Worm (Caenorhabditis elegans) whole organism, mixed stage, embryonic: ENCODE measurements around the gene F28H6.4.
A peak's percentile ranks its signal among the peaks of the same experiment; 100 is the strongest.

Experiments used
- M03D4.4 ChIP-seq: sonication (generic microtip); optimal IDR thresholded peaks from 2 replicates; lab custom pipeline; 2017; ENCODE audit warnings: mild to moderate bottlenecking, missing genetic modification characterization, missing compliant biosample characterization
- blmp-1 ChIP-seq: fragments of 150-350 bp; optimal IDR thresholded peaks from 2 replicates; lab custom pipeline; 2014; ENCODE audit warnings: missing biosample characterization, missing genetic modification characterization
- ceh-39 ChIP-seq: fragments of 150-350 bp; optimal IDR thresholded peaks from 2 replicates; lab custom pipeline; 2014; ENCODE audit warnings: missing biosample characterization, missing genetic modification characterization
- ceh-43 ChIP-seq: fragments of 200-800 bp; sonication (Bioruptor generic); optimal IDR thresholded peaks from 2 replicates; lab custom pipeline; 2018; ENCODE audit warnings: mild to moderate bottlenecking, missing genetic modification characterization, moderate library complexity, missing compliant biosample characterization
- ceh-83 ChIP-seq: fragments of 200-800 bp; sonication (Bioruptor generic); optimal IDR thresholded peaks from 2 replicates; lab custom pipeline; 2018; ENCODE audit warnings: mild to moderate bottlenecking, missing genetic modification characterization, missing compliant biosample characterization
- ces-1 ChIP-seq: fragments of 150-350 bp; optimal IDR thresholded peaks from 2 replicates; lab custom pipeline; 2014; ENCODE audit warnings: missing biosample characterization, missing genetic modification reagents, missing genetic modification characterization
- cnd-1 ChIP-seq: fragments of 200-800 bp; sonication (Bioruptor generic); optimal IDR thresholded peaks from 2 replicates; lab custom pipeline; 2018; ENCODE audit warnings: mild to moderate bottlenecking, missing genetic modification characterization, missing compliant biosample characterization
- drap-1 ChIP-seq: fragments of 200-800 bp; sonication (Bioruptor generic); optimal IDR thresholded peaks from 3 replicates; lab custom pipeline; 2018; ENCODE audit warnings: mild to moderate bottlenecking, missing genetic modification characterization, missing compliant biosample characterization
- elt-1 ChIP-seq: sonication (generic microtip); optimal IDR thresholded peaks from 2 replicates; lab custom pipeline; 2017; ENCODE audit warnings: missing genetic modification characterization, mild to moderate bottlenecking, missing compliant biosample characterization, antibody characterized with exemption, moderate library complexity, borderline replicate concordance; ENCODE audit not compliant: insufficient read depth
- flh-1 ChIP-seq: fragments of 200-800 bp; sonication (Bioruptor generic); optimal IDR thresholded peaks from 2 replicates; lab custom pipeline; 2018; ENCODE audit warnings: mild to moderate bottlenecking, missing genetic modification characterization, moderate library complexity, missing compliant biosample characterization
- ham-2 ChIP-seq: fragments of 200-800 bp; sonication (Bioruptor generic); optimal IDR thresholded peaks from 2 replicates; lab custom pipeline; 2018; ENCODE audit warnings: mild to moderate bottlenecking, missing genetic modification characterization, missing compliant biosample characterization
- hlh-1 ChIP-seq: fragments of 150-350 bp; optimal IDR thresholded peaks from 2 replicates; lab custom pipeline; 2014; ENCODE audit warnings: missing biosample characterization, missing genetic modification reagents, missing genetic modification characterization
- lin-13 ChIP-seq: fragments of 150-350 bp; optimal IDR thresholded peaks from 2 replicates; lab custom pipeline; 2014; ENCODE audit warnings: missing biosample characterization, missing genetic modification characterization
- lin-32 ChIP-seq: fragments of 200-800 bp; sonication (Bioruptor generic); optimal IDR thresholded peaks from 2 replicates; lab custom pipeline; 2018; ENCODE audit warnings: mild to moderate bottlenecking, missing genetic modification characterization, missing compliant biosample characterization
- lsy-2 ChIP-seq: fragments of 150-350 bp; optimal IDR thresholded peaks from 2 replicates; lab custom pipeline; 2014; ENCODE audit warnings: missing biosample characterization, missing genetic modification characterization
- mab-5 ChIP-seq: fragments of 150-350 bp; optimal IDR thresholded peaks from 2 replicates; lab custom pipeline; 2014; ENCODE audit warnings: missing biosample characterization, missing genetic modification characterization
- mep-1 ChIP-seq: fragments of 150-350 bp; optimal IDR thresholded peaks from 2 replicates; lab custom pipeline; 2017; ENCODE audit warnings: missing biosample characterization, missing genetic modification reagents, missing genetic modification characterization, inconsistent platforms
- mls-2 ChIP-seq: sonication (generic microtip); optimal IDR thresholded peaks from 2 replicates; lab custom pipeline; 2016; ENCODE audit warnings: mild to moderate bottlenecking, missing genetic modification characterization, moderate library complexity, missing compliant biosample characterization
- nhr-12 ChIP-seq: fragments of 150-350 bp; optimal IDR thresholded peaks from 2 replicates; lab custom pipeline; 2014; ENCODE audit warnings: missing biosample characterization, missing genetic modification characterization
- nhr-2 ChIP-seq: fragments of 150-350 bp; optimal IDR thresholded peaks from 2 replicates; lab custom pipeline; 2014; ENCODE audit warnings: missing biosample characterization, missing genetic modification characterization
- nhr-237 ChIP-seq: fragments of 150-350 bp; optimal IDR thresholded peaks from 2 replicates; lab custom pipeline; 2014; ENCODE audit warnings: missing biosample characterization, missing genetic modification characterization
- nhr-28 ChIP-seq: fragments of 150-350 bp; optimal IDR thresholded peaks from 2 replicates; lab custom pipeline; 2014; ENCODE audit warnings: missing biosample characterization, missing genetic modification characterization
- nhr-76 ChIP-seq: sonication (generic microtip); optimal IDR thresholded peaks from 2 replicates; lab custom pipeline; 2017; ENCODE audit warnings: missing biosample characterization, missing genetic modification characterization
- pha-4 ChIP-seq: fragments of 150-350 bp; optimal IDR thresholded peaks from 2 replicates; lab custom pipeline; 2018; ENCODE audit warnings: missing biosample characterization, missing genetic modification reagents, missing genetic modification characterization
- sem-2 ChIP-seq: fragments of 200-800 bp; sonication (Bioruptor generic); optimal IDR thresholded peaks from 2 replicates; lab custom pipeline; 2018; ENCODE audit warnings: mild to moderate bottlenecking, missing genetic modification characterization, missing compliant biosample characterization
- snpc-4 ChIP-seq: fragments of 150-350 bp; optimal IDR thresholded peaks from 2 replicates; lab custom pipeline; 2014; ENCODE audit warnings: missing biosample characterization, missing genetic modification characterization
- sptf-1 ChIP-seq: sonication (generic microtip); optimal IDR thresholded peaks from 2 replicates; lab custom pipeline; 2017; ENCODE audit warnings: mild to moderate bottlenecking, missing genetic modification characterization, moderate library complexity, missing compliant biosample characterization
- unc-120 ChIP-seq: sonication (generic microtip); optimal IDR thresholded peaks from 2 replicates; lab custom pipeline; 2017; ENCODE audit warnings: missing genetic modification characterization, missing compliant biosample characterization; ENCODE audit not compliant: poor library complexity, severe bottlenecking
- unc-39 ChIP-seq: fragments of 150-350 bp; optimal IDR thresholded peaks from 2 replicates; lab custom pipeline; 2014; ENCODE audit warnings: missing biosample characterization, missing genetic modification characterization
- unc-62 ChIP-seq: fragments of 150-350 bp; optimal IDR thresholded peaks from 2 replicates; lab custom pipeline; 2014; ENCODE audit warnings: missing biosample characterization, missing genetic modification reagents, missing genetic modification characterization
- zip-8 ChIP-seq: fragments of 150-350 bp; optimal IDR thresholded peaks from 2 replicates; lab custom pipeline; 2014; ENCODE audit warnings: missing biosample characterization, missing genetic modification characterization
- ztf-11 ChIP-seq: fragments of 150-350 bp; optimal IDR thresholded peaks from 2 replicates; lab custom pipeline; 2014; ENCODE audit warnings: missing biosample characterization, missing genetic modification characterization

F28H6.4 gene

DNA sequence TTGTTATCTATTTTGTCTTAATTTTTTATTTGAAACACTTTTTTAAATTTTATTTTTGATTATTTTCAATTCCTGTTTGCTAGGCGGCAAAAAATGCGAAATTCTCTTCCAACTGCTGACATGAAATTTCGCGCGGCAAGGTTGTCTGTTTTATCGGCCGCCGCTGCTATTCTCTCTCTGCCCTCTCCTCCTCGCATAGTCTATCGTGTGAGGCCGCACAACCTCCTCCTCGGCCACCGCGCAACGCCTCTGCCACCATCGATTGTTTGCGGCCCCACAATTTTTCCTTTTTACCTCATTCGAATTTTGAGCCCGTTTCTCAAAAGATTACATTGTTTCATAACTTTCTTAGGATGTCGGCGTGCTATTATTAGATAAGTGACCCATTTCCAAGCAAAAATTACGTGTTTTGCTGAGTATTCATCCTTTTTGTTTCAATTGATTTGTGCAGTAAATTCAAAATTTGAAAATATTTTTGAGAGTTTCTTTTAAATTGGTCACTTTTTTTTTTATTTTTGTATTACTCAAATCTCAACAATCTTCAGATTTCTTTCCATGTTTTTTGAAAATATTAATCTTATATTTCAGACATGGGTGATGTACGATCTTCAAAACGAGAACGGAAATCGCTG lies at the start of gene F28H6.4:
Gene F28H6.4, plus strand, starts transcription at position 582 of the 632 bp plus-strand sequence.
- TF ChIP-seq mls-2 (no peak), sptf-1 (tag; lab: Kevin White, UChicago) (peak; percentile 3)
- TF ChIP-seq, all 35 proteins: peak for 1

DNA sequence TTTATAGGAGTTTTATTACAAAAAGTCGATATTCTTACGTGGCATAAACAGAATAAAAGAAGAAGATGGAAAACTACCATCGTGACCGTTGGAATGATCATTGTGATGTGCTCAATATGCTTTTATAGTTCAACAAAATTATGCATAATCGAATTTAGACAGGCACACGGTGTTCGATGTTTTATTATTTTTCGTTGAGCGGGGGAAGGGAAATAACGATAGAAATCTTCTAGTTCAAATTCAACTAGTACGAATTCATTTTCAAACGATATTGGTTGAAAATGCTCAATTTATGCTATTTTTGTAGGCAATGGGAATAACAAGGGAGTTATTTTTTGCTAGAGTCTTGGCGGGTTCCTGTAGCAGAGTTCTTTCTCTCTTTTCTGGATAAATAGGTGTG lies 49.1 kb upstream of the F28H6.4 start, which contains the start of gene C33G3.5:
Gene C33G3.5, minus strand, starts transcription at position 101 of the 400 bp plus-strand sequence.
- no peak for TF ChIP-seq ceh-43
- no peak for TF ChIP-seq ces-1 (GFP tag; lab: Kevin White, UChicago)
- TF ChIP-seq zip-8 (tag; lab: Kevin White, UChicago): no peak
- TF ChIP-seq, all 35 proteins: peak for 0

DNA sequence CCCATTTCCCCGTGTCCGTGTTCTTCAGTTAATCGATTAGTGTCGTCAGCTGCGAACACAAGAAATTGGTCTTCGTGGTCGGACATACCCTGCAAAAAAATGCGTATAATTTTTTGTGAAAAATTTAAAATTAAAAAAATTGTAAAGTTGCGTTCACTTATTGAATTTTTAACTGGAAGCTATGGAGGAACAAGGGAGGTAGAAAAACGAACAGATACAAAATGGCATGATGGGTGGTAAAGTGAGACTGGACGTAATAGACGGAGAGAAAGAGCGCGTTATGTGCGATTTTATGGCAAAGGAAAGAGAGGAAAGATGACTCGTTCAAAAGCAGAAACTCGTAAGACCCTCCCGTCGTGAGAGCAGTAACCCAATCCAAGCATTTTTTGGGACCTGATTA lies 43.4 kb upstream of the F28H6.4 start, which contains the start of gene C33G3.6:
Gene C33G3.6, minus strand, starts transcription at position 101 of the 400 bp plus-strand sequence.
- no peak for TF ChIP-seq blmp-1 (tag; lab: Kevin White, UChicago)
- peak; percentile 16 for TF ChIP-seq hlh-1
- no peak for TF ChIP-seq elt-1 (tag; lab: Kevin White, UChicago)
- no peak for TF ChIP-seq M03D4.4 (tag; lab: Kevin White, UChicago)
- TF ChIP-seq nhr-76 (tag; lab: Kevin White, UChicago): no peak

DNA sequence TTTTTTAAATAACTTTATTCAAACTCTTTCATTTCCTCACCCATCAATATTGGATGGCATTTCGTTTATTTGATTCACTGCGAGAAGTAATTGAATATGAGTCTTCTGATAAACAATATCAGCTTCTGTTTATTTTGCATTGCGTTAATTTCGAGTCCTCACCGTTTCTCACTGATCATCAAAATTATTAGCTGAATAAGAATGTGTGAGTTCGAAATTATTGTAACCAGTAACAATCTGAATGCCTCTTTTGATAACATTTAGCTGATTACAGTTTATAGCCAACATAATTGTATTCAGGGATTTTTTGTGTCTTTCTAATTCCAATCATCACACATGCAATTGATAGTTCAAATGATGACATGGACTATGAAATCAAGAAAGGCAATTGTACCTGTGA lies 42.5 kb upstream of the F28H6.4 start, which contains the start of gene F16B12.1:
Gene F16B12.1, plus strand, starts transcription at position 301 of the 400 bp plus-strand sequence.
- no peak for TF ChIP-seq unc-62
- TF ChIP-seq hlh-1: no peak
- TF ChIP-seq nhr-12 (tag; lab: Kevin White, UChicago): no peak
- no peak for TF ChIP-seq unc-120 (tag; lab: Kevin White, UChicago)
- TF ChIP-seq zip-8 (tag; lab: Kevin White, UChicago): no peak
- TF ChIP-seq lin-13 (tag; lab: Kevin White, UChicago): no peak
- no peak for TF ChIP-seq cnd-1 (tag; lab: Kevin White, UChicago)

DNA sequence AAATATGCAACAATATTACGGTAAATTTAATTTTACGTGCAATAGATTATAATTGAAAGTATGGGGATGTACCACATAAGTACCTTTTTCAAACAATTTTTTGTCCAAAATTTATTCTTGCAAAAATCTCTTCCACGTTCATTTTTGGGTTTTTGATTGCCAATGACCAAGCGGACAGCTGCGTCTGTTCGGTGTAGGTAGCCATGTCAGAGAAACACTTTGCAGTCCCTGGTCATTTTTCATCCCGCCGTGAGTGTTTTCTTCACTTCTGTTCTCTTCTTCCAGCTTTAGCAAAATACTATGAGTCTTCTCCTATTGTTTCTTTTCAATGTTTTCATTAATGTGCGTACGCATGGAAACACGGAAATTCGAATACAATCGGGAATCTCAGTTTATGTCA lies 37.6 kb upstream of the F28H6.4 start, which contains the start of gene dsl-4:
Gene dsl-4, plus strand, starts transcription at position 301 of the 400 bp plus-strand sequence.
- no peak for TF ChIP-seq ceh-39 (tag; lab: Kevin White, UChicago)
- TF ChIP-seq ces-1 (GFP tag; lab: Kevin White, UChicago): no peak

DNA sequence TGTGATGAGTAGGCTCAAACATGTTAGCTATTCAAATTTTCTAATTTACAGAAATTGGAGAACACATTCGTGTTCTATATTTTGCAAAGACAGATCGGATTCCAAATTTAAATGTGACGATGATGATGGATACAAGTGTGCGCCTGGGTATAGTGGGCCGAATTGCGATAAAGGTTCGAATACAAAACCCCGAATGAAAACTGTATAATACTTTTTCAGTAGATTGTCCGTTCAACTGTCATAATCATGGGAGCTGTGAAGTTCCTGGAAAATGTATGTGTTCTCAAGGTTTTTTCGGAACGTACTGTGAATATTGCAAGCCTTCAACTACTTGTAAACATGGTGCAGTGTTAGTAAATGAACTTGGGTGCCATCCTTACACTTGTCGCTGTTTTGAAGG lies 36.7 kb upstream of the F28H6.4 start:
- TF ChIP-seq ces-1 (GFP tag; lab: Kevin White, UChicago) (no peak), M03D4.4 (tag; lab: Kevin White, UChicago) (no peak)

DNA sequence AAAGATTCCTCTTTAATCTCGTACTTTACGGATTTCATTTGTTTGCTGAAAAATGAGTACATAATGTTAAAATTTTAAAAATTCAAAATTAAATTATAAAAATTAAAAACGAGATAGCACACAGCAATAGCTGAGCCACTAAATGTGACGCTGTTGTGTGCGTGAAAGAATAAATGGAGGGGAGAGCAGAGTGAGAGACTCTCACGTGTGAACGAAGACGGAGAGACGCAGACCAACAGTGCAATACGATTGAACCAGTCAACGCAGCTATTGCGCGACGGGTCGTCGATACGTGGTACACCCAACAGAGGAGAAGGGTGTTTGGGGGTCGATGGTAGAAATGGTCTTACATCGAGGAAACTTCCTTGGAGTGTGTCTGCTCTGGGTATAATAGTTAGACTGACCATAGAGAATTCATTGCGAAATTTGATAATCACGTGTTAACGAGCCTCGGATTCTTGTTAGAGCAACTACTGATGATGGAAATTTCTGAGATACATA lies 29.0 kb upstream of the F28H6.4 start, which contains the start of gene F16B12.4:
Gene F16B12.4, minus strand, starts transcription at position 51 of the 501 bp plus-strand sequence.
- TF ChIP-seq nhr-2 (tag; lab: Kevin White, UChicago) (no peak), pha-4 (tag; lab: Kevin White, UChicago) (peak; percentile 14), blmp-1 (tag; lab: Kevin White, UChicago) (no peak), ceh-43 (no peak), ceh-39 (tag; lab: Kevin White, UChicago) (no peak)
- TF ChIP-seq, all 35 proteins: peak for 1

DNA sequence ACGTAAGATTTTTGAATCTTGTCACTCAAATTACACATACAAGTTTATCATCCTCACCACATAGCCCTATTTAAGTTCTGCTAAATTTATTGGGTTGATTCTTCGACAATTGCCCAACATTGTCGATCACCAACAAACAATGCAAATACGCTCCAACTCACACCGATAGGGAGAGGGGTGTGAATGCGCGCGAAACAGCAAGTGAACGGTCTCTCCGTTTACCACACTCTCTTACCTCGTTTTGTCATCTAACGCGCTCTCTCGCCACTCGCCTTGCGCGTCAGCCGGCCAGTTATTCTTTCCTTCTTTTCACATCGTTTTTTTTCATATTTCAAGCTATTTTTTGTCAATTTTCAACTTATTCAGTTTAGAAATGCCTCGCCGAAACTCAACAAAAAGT lies 25.7 kb upstream of the F28H6.4 start, which contains the start of gene F16B12.6:
Gene F16B12.6, plus strand, starts transcription at position 331 of the 400 bp plus-strand sequence.
- TF ChIP-seq nhr-237 (tag; lab: Kevin White, UChicago) (peak; percentile 57), ceh-83 (GFP tag; lab: Kevin White, UChicago) (no peak), ztf-11 (no peak), pha-4 (tag; lab: Kevin White, UChicago) (peak; percentile 93), mls-2 (peak; percentile 26), flh-1 (GFP tag; lab: Kevin White, UChicago) (no peak), M03D4.4 (tag; lab: Kevin White, UChicago) (peak; percentile 21), sem-2 (GFP tag; lab: Kevin White, UChicago) (no peak), nhr-2 (tag; lab: Kevin White, UChicago) (peak; percentile 58), lin-13 (tag; lab: Kevin White, UChicago) (peak; percentile 87), lsy-2 (tag; lab: Kevin White, UChicago) (peak; percentile 72), drap-1 (GFP tag; lab: Kevin White, UChicago) (peak; percentile 15), snpc-4 (tag; lab: Kevin White, UChicago) (no peak), nhr-12 (tag; lab: Kevin White, UChicago) (no peak), unc-39 (tag; lab: Kevin White, UChicago) (no peak), mab-5 (tag; lab: Kevin White, UChicago) (no peak), blmp-1 (tag; lab: Kevin White, UChicago) (no peak), nhr-76 (tag; lab: Kevin White, UChicago) (no peak), unc-120 (tag; lab: Kevin White, UChicago) (peak; percentile 32), zip-8 (tag; lab: Kevin White, UChicago) (no peak), ces-1 (GFP tag; lab: Kevin White, UChicago) (peak; percentile 39), ham-2 (GFP tag; lab: Kevin White, UChicago) (no peak), nhr-28 (tag; lab: Kevin White, UChicago) (no peak), mep-1 (tag; lab: Kevin White, UChicago) (peak; percentile 86), ceh-43 (no peak), sptf-1 (tag; lab: Kevin White, UChicago) (peak; percentile 65), lin-32 (GFP tag; lab: Kevin White, UChicago) (no peak)
